Worm (Caenorhabditis elegans) whole organism, midembryonic: ENCODE data around the gene C08G5.7.

ENCODE experiments used
- T22C8.4 ChIP-seq: fragments of 200-800 bp; sonication (Bioruptor generic); IDR thresholded peaks from 2 replicates; pipeline ENCODE4 v1.3.6; 2022; ENCODE audit warnings: missing genetic modification characterization, missing compliant biosample characterization
- cog-1 ChIP-seq: sonication (generic microtip); optimal IDR thresholded peaks from 2 replicates; lab custom pipeline; 2016; ENCODE audit warnings: missing genetic modification characterization, missing compliant biosample characterization
- flt-1 ChIP-seq: fragments of 200-800 bp; sonication (Bioruptor generic); IDR thresholded peaks from 2 replicates; pipeline ENCODE4 v1.3.6; 2022; ENCODE audit warnings: missing genetic modification characterization, missing compliant biosample characterization
- klf-2 ChIP-seq: fragments of 200-800 bp; sonication (Bioruptor generic); conservative IDR thresholded peaks from 2 replicates; pipeline ENCODE4 v1.3.6; 2022; ENCODE audit warnings: missing genetic modification reagents, missing genetic modification characterization, missing compliant biosample characterization
- med-1 ChIP-seq: sonication (generic microtip); optimal IDR thresholded peaks from 2 replicates; lab custom pipeline; 2017; ENCODE audit warnings: missing genetic modification characterization, mild to moderate bottlenecking, missing compliant biosample characterization, antibody characterized with exemption, missing genetic modification reagents; ENCODE audit not compliant: insufficient read depth
- ref-1 ChIP-seq: fragments of 200-800 bp; sonication (Bioruptor generic); conservative IDR thresholded peaks from 2 replicates; pipeline ENCODE4 v1.3.6; 2022; ENCODE audit warnings: missing genetic modification reagents, missing genetic modification characterization, missing compliant biosample characterization
- tab-1 ChIP-seq: fragments of 200-800 bp; sonication (Bioruptor generic); IDR thresholded peaks from 2 replicates; pipeline ENCODE4 v1.3.6; 2022; ENCODE audit warnings: missing genetic modification characterization, missing compliant biosample characterization
- ztf-23 ChIP-seq: fragments of 200-800 bp; sonication (Bioruptor generic); IDR thresholded peaks from 2 replicates; pipeline ENCODE4 v1.3.6; 2022; ENCODE audit warnings: missing genetic modification reagents, missing genetic modification characterization, missing compliant biosample characterization
- ztf-29 ChIP-seq: fragments of 200-800 bp; sonication (Bioruptor generic); IDR thresholded peaks from 2 replicates; pipeline ENCODE4 v1.3.6; 2022; ENCODE audit warnings: missing genetic modification reagents, missing genetic modification characterization, missing compliant biosample characterization

C08G5.7 gene

DNA sequence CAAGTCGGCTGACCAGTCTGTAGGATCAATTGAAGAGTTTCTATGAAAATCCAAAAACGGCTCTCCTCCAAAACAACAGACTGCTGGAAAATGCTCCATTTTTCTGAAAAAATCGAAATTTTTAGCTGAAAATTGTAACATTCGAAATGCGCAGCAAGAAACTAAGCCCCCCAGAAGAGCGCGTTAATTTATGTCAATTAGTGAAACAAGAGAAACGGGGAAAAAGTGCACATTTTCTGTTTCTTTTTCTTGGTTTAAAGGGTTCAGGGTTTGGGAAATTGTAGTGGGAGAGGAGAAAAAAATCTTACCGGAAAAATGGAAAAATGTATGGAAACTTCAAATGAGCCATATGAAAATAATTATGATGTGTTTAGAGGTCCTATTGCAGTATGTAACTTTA is at the start of gene C08G5.7:
C08G5.7 (minus strand) TSS at position 101 of the 400 bp plus-strand sequence.
- no peak for TF ChIP-seq cog-1 (tag; lab: Kevin White, UChicago)
- no peak for TF ChIP-seq T22C8.4 (GFP tag; lab: Robert Waterston, UW)
- no peak for TF ChIP-seq tab-1 (GFP tag; lab: Robert Waterston, UW)
- no peak for TF ChIP-seq ztf-23 (GFP tag; lab: Robert Waterston, UW)
- no peak for TF ChIP-seq flt-1
- TF ChIP-seq med-1 (GFP tag; lab: Kevin White, UChicago) = no peak
- TF ChIP-seq klf-2 (GFP tag; lab: Robert Waterston, UW) = no peak
- TF ChIP-seq ztf-29 = no peak
- TF ChIP-seq ref-1 = no peak

DNA sequence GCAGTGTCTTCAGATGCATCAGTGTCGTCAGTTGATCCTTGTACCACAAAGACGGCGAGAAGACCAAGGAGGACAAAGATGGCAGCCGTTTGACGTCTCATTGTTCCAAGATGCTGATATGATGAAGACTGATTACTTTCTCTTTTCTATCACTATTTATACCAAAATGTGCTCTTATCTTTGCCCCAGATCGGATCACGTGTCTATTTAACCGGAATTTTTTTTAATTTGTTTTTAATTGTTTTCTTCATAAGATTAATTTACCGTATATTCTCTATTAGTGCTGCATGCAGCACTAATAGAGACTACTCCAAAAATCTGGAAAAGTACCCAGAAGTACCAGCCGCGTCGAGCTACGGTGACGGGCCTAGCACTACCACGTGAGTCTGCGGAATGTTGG is 49.6 kb upstream of the C08G5.7 start, which contains the start of gene msrp-3:
msrp-3 (minus strand) TSS at position 101 of the 400 bp plus-strand sequence.
- TF ChIP-seq cog-1 (tag; lab: Kevin White, UChicago) = no peak
- no peak for TF ChIP-seq med-1 (GFP tag; lab: Kevin White, UChicago)
- no peak for TF ChIP-seq tab-1 (GFP tag; lab: Robert Waterston, UW)
- TF ChIP-seq ztf-29 = no peak
- TF ChIP-seq ztf-23 (GFP tag; lab: Robert Waterston, UW) = no peak
- no peak for TF ChIP-seq klf-2 (GFP tag; lab: Robert Waterston, UW)
- no peak for TF ChIP-seq flt-1
- no peak for TF ChIP-seq ref-1
- TF ChIP-seq T22C8.4 (GFP tag; lab: Robert Waterston, UW) = no peak

DNA sequence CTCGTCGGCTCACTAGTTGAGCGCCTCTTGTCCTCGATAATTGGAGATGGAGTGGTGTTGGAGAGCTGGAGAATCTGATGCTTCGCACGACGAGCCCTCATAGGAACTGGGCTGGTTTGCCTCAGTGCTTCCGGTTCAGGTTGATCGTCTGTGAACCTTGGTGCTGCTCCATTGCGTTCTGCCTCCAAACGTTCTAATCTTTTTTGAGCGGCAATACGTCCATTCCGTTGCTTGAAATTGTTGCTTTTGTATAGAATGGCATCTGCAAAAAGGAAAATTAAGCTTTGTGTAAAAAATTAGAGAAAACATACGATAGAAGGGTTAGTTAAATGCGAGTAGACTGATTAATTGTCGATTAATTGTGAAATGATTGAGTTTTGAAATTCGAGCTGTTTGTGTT is 47.8 kb upstream of the C08G5.7 start, which contains the start of gene F46F5.5:
F46F5.5 (minus strand) TSS at position 101 of the 400 bp plus-strand sequence.
- TF ChIP-seq T22C8.4 (GFP tag; lab: Robert Waterston, UW) = no peak
- no peak for TF ChIP-seq ztf-29
- TF ChIP-seq flt-1 = no peak
- no peak for TF ChIP-seq cog-1 (tag; lab: Kevin White, UChicago)
- no peak for TF ChIP-seq ref-1
- no peak for TF ChIP-seq med-1 (GFP tag; lab: Kevin White, UChicago)
- TF ChIP-seq ztf-23 (GFP tag; lab: Robert Waterston, UW) = no peak
- no peak for TF ChIP-seq klf-2 (GFP tag; lab: Robert Waterston, UW)
- no peak for TF ChIP-seq tab-1 (GFP tag; lab: Robert Waterston, UW)

DNA sequence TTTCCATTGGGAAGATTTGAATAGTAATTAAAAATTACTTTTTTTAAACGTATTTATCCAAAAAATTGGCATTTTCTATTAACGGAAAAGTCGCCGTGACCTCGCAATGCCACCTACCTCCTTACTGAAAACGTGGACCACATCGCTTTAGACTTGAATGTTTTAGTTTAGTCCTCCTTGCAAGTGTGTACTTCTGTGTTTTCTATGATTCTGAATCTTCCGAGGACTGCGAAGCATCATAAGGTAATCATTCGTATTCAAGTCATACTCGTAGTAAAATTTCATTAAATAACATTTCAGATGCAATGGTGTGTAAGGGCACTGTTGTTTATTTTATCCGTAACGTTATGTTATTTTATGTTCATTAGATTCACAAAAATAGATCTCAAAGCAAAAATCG is 43.3 kb upstream of the C08G5.7 start, which contains the start of gene F46F5.11:
F46F5.11 (plus strand) TSS at position 301 of the 400 bp plus-strand sequence.
- TF ChIP-seq ztf-29 (no peak), ztf-23 (GFP tag; lab: Robert Waterston, UW) (no peak), T22C8.4 (GFP tag; lab: Robert Waterston, UW) (no peak), ref-1 (no peak), flt-1 (no peak)

DNA sequence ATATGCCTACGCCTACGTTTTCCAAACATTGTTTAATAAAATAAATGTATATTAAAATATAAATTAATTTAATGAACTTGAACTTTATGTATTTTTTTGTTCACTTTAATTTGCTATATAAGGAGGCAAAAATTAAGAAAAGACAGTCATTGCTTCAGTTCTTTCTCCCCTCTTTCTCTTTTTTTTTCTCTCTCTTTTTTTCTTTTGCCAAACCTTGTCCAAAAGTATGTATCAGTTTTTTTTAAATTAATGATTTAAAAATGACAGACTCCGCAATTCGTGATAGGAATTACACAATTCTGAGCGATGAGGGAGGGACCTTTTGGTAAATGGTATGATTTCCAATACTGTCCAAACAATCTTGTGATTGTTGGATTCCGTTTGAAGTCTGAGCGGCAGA is 37.9 kb upstream of the C08G5.7 start, which contains the start of gene F46F5.13:
F46F5.13 (plus strand) TSS at position 301 of the 400 bp plus-strand sequence.
- no peak for TF ChIP-seq cog-1 (tag; lab: Kevin White, UChicago)
- TF ChIP-seq ref-1 = no peak
- TF ChIP-seq med-1 (GFP tag; lab: Kevin White, UChicago) = no peak
- TF ChIP-seq tab-1 (GFP tag; lab: Robert Waterston, UW) = no peak
- no peak for TF ChIP-seq ztf-29
- TF ChIP-seq klf-2 (GFP tag; lab: Robert Waterston, UW) = no peak
- no peak for TF ChIP-seq T22C8.4 (GFP tag; lab: Robert Waterston, UW)
- no peak for TF ChIP-seq flt-1
- TF ChIP-seq ztf-23 (GFP tag; lab: Robert Waterston, UW) = no peak

DNA sequence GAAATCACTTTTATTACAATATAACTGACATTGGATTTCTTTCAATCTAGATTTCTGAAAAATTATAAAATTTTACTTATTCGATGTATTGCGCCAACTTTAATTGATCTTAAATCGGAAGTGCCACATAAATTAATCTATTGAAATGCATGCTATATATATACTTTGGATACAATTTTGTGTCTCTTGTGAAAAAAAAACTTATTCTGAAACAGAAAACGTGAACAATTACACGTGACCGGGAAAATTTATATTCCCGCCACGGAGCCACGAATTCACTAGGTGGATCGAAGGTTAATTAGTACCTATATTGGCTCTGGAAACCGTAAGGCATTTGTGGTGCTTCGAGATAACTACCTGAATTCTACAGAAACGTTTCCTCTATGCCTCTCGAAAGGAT is 34.6 kb upstream of the C08G5.7 start, which contains the start of gene F46F5.14:
F46F5.14 (plus strand) TSS at position 301 of the 400 bp plus-strand sequence.
- no peak for TF ChIP-seq T22C8.4 (GFP tag; lab: Robert Waterston, UW)
- TF ChIP-seq klf-2 (GFP tag; lab: Robert Waterston, UW) = no peak
- TF ChIP-seq med-1 (GFP tag; lab: Kevin White, UChicago) = no peak
- TF ChIP-seq ztf-23 (GFP tag; lab: Robert Waterston, UW) = no peak
- no peak for TF ChIP-seq ref-1

DNA sequence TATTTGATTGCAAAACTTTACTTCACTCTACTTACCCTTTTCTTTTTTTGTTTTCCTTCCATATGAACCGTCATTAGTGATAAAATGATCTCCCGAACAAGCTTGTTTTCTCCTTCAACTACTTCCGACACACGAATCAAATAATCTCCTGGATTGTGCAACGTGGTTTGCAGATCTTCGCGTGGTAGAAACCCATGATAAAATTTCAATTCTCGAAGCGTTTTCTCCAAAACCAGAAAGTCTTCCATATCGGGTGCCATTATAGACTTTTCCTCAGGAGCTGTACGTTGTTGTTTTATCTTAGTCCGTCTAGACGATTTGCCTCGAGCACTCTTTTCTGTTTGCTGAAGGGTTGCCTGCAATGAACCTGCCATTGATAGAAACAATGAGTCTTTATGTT is 32.3 kb upstream of the C08G5.7 start:
- no peak for TF ChIP-seq cog-1 (tag; lab: Kevin White, UChicago)
- no peak for TF ChIP-seq flt-1
- TF ChIP-seq ztf-29 = no peak
- TF ChIP-seq med-1 (GFP tag; lab: Kevin White, UChicago) = no peak
- TF ChIP-seq klf-2 (GFP tag; lab: Robert Waterston, UW) = no peak
- TF ChIP-seq ztf-23 (GFP tag; lab: Robert Waterston, UW) = no peak
- TF ChIP-seq T22C8.4 (GFP tag; lab: Robert Waterston, UW) = no peak
- no peak for TF ChIP-seq ref-1
- no peak for TF ChIP-seq tab-1 (GFP tag; lab: Robert Waterston, UW)

DNA sequence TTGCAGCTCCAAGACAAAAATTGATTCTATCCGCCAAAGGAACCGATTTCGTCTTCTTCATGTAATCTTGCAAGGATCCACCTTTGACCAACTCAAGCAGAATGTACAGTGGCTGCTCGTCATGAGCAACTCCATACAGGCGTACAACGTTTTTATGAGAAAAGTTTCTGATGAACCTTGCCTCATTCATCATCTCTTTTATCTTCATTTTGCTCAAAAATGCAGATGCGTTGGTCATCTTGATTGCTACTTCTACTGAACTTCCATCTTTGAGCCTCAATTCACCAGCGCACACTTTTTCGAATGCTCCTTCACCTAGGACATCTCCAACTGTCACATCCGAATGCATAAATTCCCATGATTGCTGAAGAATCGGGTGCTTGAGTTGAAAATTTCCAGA is 31.8 kb upstream of the C08G5.7 start:
- TF ChIP-seq T22C8.4 (GFP tag; lab: Robert Waterston, UW) (no peak), cog-1 (tag; lab: Kevin White, UChicago) (no peak), ztf-23 (GFP tag; lab: Robert Waterston, UW) (no peak), tab-1 (GFP tag; lab: Robert Waterston, UW) (no peak), ref-1 (no peak)

DNA sequence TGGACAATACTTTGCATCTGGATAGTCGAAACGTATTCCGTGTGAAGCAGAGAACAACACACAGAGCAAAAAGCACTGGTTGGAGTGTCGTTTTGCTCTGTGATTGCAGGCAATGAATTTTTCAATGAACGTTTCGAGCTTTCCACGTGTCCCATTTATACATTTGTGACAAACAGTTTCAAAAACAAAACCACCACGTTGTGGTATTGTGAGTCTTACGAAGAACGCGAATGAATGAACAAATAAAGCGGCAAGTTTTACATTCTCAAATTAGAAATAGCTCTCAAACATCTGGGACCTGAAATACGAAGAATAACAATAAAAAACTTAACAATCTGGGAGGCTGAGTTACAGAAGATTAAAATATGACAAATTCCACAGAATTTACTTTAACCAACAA is 26.7 kb upstream of the C08G5.7 start, which contains the start of gene F46F5.1:
F46F5.1 (minus strand) TSS at position 101 of the 400 bp plus-strand sequence.
- TF ChIP-seq klf-2 (GFP tag; lab: Robert Waterston, UW) (no peak), flt-1 (no peak), ref-1 (no peak), T22C8.4 (GFP tag; lab: Robert Waterston, UW) (no peak), tab-1 (GFP tag; lab: Robert Waterston, UW) (no peak), ztf-29 (no peak), cog-1 (tag; lab: Kevin White, UChicago) (no peak), ztf-23 (GFP tag; lab: Robert Waterston, UW) (no peak), med-1 (GFP tag; lab: Kevin White, UChicago) (no peak)

DNA sequence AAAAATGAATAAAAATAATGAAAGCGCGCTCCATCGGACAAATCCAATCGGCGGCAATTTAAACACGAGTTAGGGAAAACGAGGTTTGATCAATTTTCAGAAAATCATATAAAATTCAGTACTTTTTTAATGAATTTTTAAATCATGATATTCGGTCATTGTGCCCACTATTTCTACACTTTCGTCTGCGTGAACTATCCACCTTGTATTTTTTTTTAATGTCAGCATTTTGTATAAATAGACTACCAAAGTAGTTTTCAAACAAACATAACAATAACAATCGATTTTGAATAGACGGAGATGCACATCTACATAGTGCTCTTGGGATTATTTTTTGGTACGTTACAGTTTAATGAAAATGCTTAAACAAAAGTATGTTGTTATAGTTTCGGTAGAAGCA is 23.0 kb upstream of the C08G5.7 start, which contains the start of gene F46F5.15:
F46F5.15 (plus strand) TSS at position 301 of the 400 bp plus-strand sequence.
- TF ChIP-seq ztf-23 (GFP tag; lab: Robert Waterston, UW) = no peak
- TF ChIP-seq tab-1 (GFP tag; lab: Robert Waterston, UW) = no peak
- TF ChIP-seq med-1 (GFP tag; lab: Kevin White, UChicago) = no peak
- no peak for TF ChIP-seq ref-1
- no peak for TF ChIP-seq klf-2 (GFP tag; lab: Robert Waterston, UW)
- TF ChIP-seq T22C8.4 (GFP tag; lab: Robert Waterston, UW) = no peak
